Fruit fly (Drosophila melanogaster) whole organism, embryonic: Measurements from ENCODE around the gene KP78b.

Source experiments
- Ada2b ChIP-seq: fragments of 200-800 bp; sonication (Bioruptor generic); IDR thresholded peaks from 2 replicates; pipeline ENCODE4 v1.3.6; 2022; ENCODE audit warnings: missing biosample characterization, missing genetic modification characterization
- Asciz ChIP-seq: fragments of 200-800 bp; sonication (Bioruptor generic); optimal IDR thresholded peaks from 2 replicates; lab custom pipeline; 2017; ENCODE audit warnings: missing biosample characterization, mild to moderate bottlenecking, missing genetic modification characterization, missing genetic modification reagents
- CG11560 ChIP-seq: fragments of 200-800 bp; sonication (Bioruptor generic); IDR thresholded peaks from 3 replicates; pipeline ENCODE4 v1.3.6; 2022; ENCODE audit warnings: missing biosample characterization, missing genetic modification characterization
- CG12942 ChIP-seq: fragments of 200-800 bp; sonication (Bioruptor generic); optimal IDR thresholded peaks from 3 replicates; lab custom pipeline; 2016; ENCODE audit warnings: missing biosample characterization, missing genetic modification characterization
- CG13775 ChIP-seq: fragments of 200-800 bp; sonication (Bioruptor generic); optimal IDR thresholded peaks from 3 replicates; lab custom pipeline; 2017; ENCODE audit warnings: missing biosample characterization, mild to moderate bottlenecking, missing genetic modification characterization
- CG17359 ChIP-seq: fragments of 200-800 bp; sonication (Bioruptor generic); optimal IDR thresholded peaks from 3 replicates; lab custom pipeline; 2018; ENCODE audit warnings: missing biosample characterization, mild to moderate bottlenecking, missing genetic modification characterization, moderate library complexity
- CG17829 ChIP-seq: fragments of 200-800 bp; optimal IDR thresholded peaks from 2 replicates; lab custom pipeline; 2019; ENCODE audit warnings: missing biosample characterization, mild to moderate bottlenecking, missing genetic modification characterization, moderate library complexity
- CG17912 ChIP-seq: fragments of 200-800 bp; sonication (Bioruptor generic); optimal IDR thresholded peaks from 2 replicates; lab custom pipeline; 2018; ENCODE audit warnings: missing biosample characterization, mild to moderate bottlenecking, missing genetic modification characterization
- CG18619 ChIP-seq: fragments of 200-800 bp; sonication (Bioruptor generic); optimal IDR thresholded peaks from 3 replicates; lab custom pipeline; 2017; ENCODE audit warnings: missing biosample characterization, mild to moderate bottlenecking, missing genetic modification characterization
- CG2120 ChIP-seq: fragments of 200-800 bp; sonication (Bioruptor generic); optimal IDR thresholded peaks from 3 replicates; lab custom pipeline; 2016; ENCODE audit warnings: missing biosample characterization, missing genetic modification characterization
- CG30020 ChIP-seq: fragments of 200-800 bp; optimal IDR thresholded peaks from 2 replicates; lab custom pipeline; 2019; ENCODE audit warnings: missing biosample characterization, mild to moderate bottlenecking, missing genetic modification characterization, moderate library complexity
- CG31388 ChIP-seq: fragments of 200-800 bp; sonication (Bioruptor generic); optimal IDR thresholded peaks from 2 replicates; lab custom pipeline; 2016; ENCODE audit warnings: missing biosample characterization, missing genetic modification characterization
- CG33213 ChIP-seq: fragments of 200-800 bp; sonication (Bioruptor generic); optimal IDR thresholded peaks from 3 replicates; lab custom pipeline; 2016; ENCODE audit warnings: missing biosample characterization, missing genetic modification characterization
- CG3995 ChIP-seq: fragments of 200-800 bp; sonication (Bioruptor generic); optimal IDR thresholded peaks from 3 replicates; lab custom pipeline; 2016; ENCODE audit warnings: missing biosample characterization, missing genetic modification characterization
- CG42726 ChIP-seq: fragments of 200-800 bp; sonication (Bioruptor generic); IDR thresholded peaks from 2 replicates; pipeline ENCODE4 v1.3.6; 2022; ENCODE audit warnings: missing biosample characterization, missing genetic modification characterization; ENCODE audit not compliant: partially characterized antibody
- CG7556 ChIP-seq: fragments of 200-800 bp; sonication (Bioruptor generic); optimal IDR thresholded peaks from 2 replicates; lab custom pipeline; 2017; ENCODE audit warnings: missing biosample characterization, mild to moderate bottlenecking, missing genetic modification characterization
- CG7839 ChIP-seq: fragments of 200-800 bp; sonication (Bioruptor generic); optimal IDR thresholded peaks from 3 replicates; lab custom pipeline; 2018; ENCODE audit warnings: missing biosample characterization, mild to moderate bottlenecking, missing genetic modification characterization, moderate library complexity
- CG8765 ChIP-seq: fragments of 200-800 bp; sonication (Bioruptor generic); IDR thresholded peaks from 2 replicates; pipeline ENCODE4 v1.3.6; 2022; ENCODE audit warnings: missing biosample characterization, missing genetic modification characterization
- CrebB ChIP-seq: fragments of 200-800 bp; sonication (Bioruptor generic); optimal IDR thresholded peaks from 3 replicates; lab custom pipeline; 2018; ENCODE audit warnings: missing biosample characterization, mild to moderate bottlenecking, missing genetic modification characterization
- Dbx ChIP-seq: fragments of 200-800 bp; sonication (Bioruptor generic); IDR thresholded peaks from 3 replicates; pipeline ENCODE4 v1.3.6; 2022; ENCODE audit warnings: missing biosample characterization, missing genetic modification characterization
- Elba2 ChIP-seq: fragments of 200-800 bp; sonication (Bioruptor generic); optimal IDR thresholded peaks from 3 replicates; lab custom pipeline; 2016; ENCODE audit warnings: missing biosample characterization, missing genetic modification characterization
- Fer3 ChIP-seq: fragments of 200-800 bp; sonication (Bioruptor generic); optimal IDR thresholded peaks from 2 replicates; lab custom pipeline; 2018; ENCODE audit warnings: missing biosample characterization, mild to moderate bottlenecking, missing genetic modification characterization, moderate library complexity
- HLH54F ChIP-seq: fragments of 200-800 bp; sonication (Bioruptor generic); optimal IDR thresholded peaks from 3 replicates; lab custom pipeline; 2016; ENCODE audit warnings: missing biosample characterization, missing genetic modification characterization
- HmgZ ChIP-seq: fragments of 200-800 bp; sonication (Bioruptor generic); optimal IDR thresholded peaks from 2 replicates; lab custom pipeline; 2018; ENCODE audit warnings: missing biosample characterization, mild to moderate bottlenecking, missing genetic modification characterization
- Hmr ChIP-seq: fragments of 200-800 bp; sonication (Bioruptor generic); optimal IDR thresholded peaks from 3 replicates; lab custom pipeline; 2017; ENCODE audit warnings: mild to moderate bottlenecking, missing biosample characterization, missing genetic modification reagents, missing genetic modification characterization
- Hr78 ChIP-seq, 2 experiments: fragments of 200-800 bp in 1 of 2; fragments of >200 bp in 1 of 2; sonication (Bioruptor generic) in 1 of 2; optimal IDR thresholded peaks; 2 replicates each; lab custom pipeline; 2017 to 2019; ENCODE audit warnings: missing biosample characterization in 2 of 2, missing genetic modification characterization in 2 of 2, mild to moderate bottlenecking in 1 of 2, moderate library complexity in 1 of 2
- Med ChIP-seq: fragments of 200-800 bp; sonication (Bioruptor generic); peaks from one replicate; lab custom pipeline; 2016; ENCODE audit warnings: missing biosample characterization, missing genetic modification characterization, mild to moderate bottlenecking, inconsistent platforms, moderate library complexity
- NFAT ChIP-seq: fragments of 200-800 bp; sonication (Bioruptor generic); IDR thresholded peaks from 2 replicates; pipeline ENCODE4 v1.3.6; 2022; ENCODE audit warnings: missing biosample characterization, missing genetic modification characterization
- Sry-β ChIP-seq: fragments of 200-800 bp; sonication (Bioruptor generic); optimal IDR thresholded peaks from 2 replicates; lab custom pipeline; 2018; ENCODE audit warnings: missing biosample characterization, mild to moderate bottlenecking, missing genetic modification characterization, moderate library complexity
- ab ChIP-seq: fragments of 200-800 bp; sonication (Bioruptor generic); optimal IDR thresholded peaks from 2 replicates; lab custom pipeline; 2016; ENCODE audit warnings: missing biosample characterization, missing genetic modification characterization
- amos ChIP-seq: fragments of 200-800 bp; sonication (Bioruptor generic); IDR thresholded peaks from 2 replicates; pipeline ENCODE4 v1.3.6; 2022; ENCODE audit warnings: missing biosample characterization, missing genetic modification characterization; ENCODE audit not compliant: partially characterized antibody
- aop ChIP-seq: fragments of 200-800 bp; sonication (Bioruptor generic); IDR thresholded peaks from 2 replicates; pipeline ENCODE4 v1.3.6; 2022; ENCODE audit warnings: missing biosample characterization, missing genetic modification characterization
- ash1 ChIP-seq: fragments of 200-800 bp; sonication (Bioruptor generic); optimal IDR thresholded peaks from 2 replicates; lab custom pipeline; 2018; ENCODE audit warnings: missing biosample characterization, mild to moderate bottlenecking, missing genetic modification characterization
- bcd ChIP-seq: fragments of 200-800 bp; sonication (Bioruptor generic); optimal IDR thresholded peaks from 2 replicates; lab custom pipeline; 2017; ENCODE audit warnings: missing biosample characterization, mild to moderate bottlenecking, missing genetic modification characterization
- corto ChIP-seq: fragments of 200-800 bp; sonication (Bioruptor generic); optimal IDR thresholded peaks from 2 replicates; lab custom pipeline; 2016; ENCODE audit warnings: missing biosample characterization, mild to moderate bottlenecking, missing genetic modification characterization, moderate library complexity
- dysf ChIP-seq: fragments of 200-800 bp; sonication (Bioruptor generic); IDR thresholded peaks from 3 replicates; pipeline ENCODE4 v1.3.6; 2022; ENCODE audit warnings: missing biosample characterization, missing genetic modification characterization
- en ChIP-seq: fragments of 200-800 bp; sonication (Bioruptor generic); optimal IDR thresholded peaks from 2 replicates; lab custom pipeline; 2016; ENCODE audit warnings: missing biosample characterization, missing genetic modification characterization
- hkb ChIP-seq, 2 experiments: fragments of 200-800 bp in 1 of 2; fragments of >200 bp in 1 of 2; sonication (Bioruptor generic) in 1 of 2; IDR thresholded peaks in 1 of 2; optimal IDR thresholded peaks in 1 of 2; 2 replicates each; pipeline versions ENCODE4 v1.3.6 to Lab custom; 2017 to 2022; ENCODE audit warnings: missing biosample characterization in 1 of 2, missing genetic modification characterization in 1 of 2
- hth ChIP-seq: fragments of >200 bp; optimal IDR thresholded peaks from 2 replicates; lab custom pipeline; 2017; ENCODE audit warnings: inconsistent platforms
- jumu ChIP-seq: fragments of 200-800 bp; sonication (Bioruptor generic); optimal IDR thresholded peaks from 3 replicates; lab custom pipeline; 2016; ENCODE audit warnings: missing biosample characterization, missing genetic modification characterization
- mirr ChIP-seq: fragments of 200-800 bp; sonication (Bioruptor generic); optimal IDR thresholded peaks from 3 replicates; lab custom pipeline; 2018; ENCODE audit warnings: missing biosample characterization, mild to moderate bottlenecking, missing genetic modification characterization
- nmo ChIP-seq: fragments of 200-800 bp; sonication (Bioruptor generic); optimal IDR thresholded peaks from 2 replicates; lab custom pipeline; 2018; ENCODE audit warnings: missing biosample characterization, mild to moderate bottlenecking, missing genetic modification characterization, moderate library complexity
- rib ChIP-seq: fragments of 200-800 bp; sonication (Bioruptor generic); IDR thresholded peaks from 2 replicates; pipeline ENCODE4 v1.3.6; 2022; ENCODE audit warnings: missing biosample characterization, missing genetic modification characterization
- row ChIP-seq: fragments of 200-800 bp; sonication (Bioruptor generic); IDR thresholded peaks from 3 replicates; pipeline ENCODE4 v1.3.6; 2022; ENCODE audit warnings: missing biosample characterization, missing genetic modification characterization
- slbo ChIP-seq: fragments of 200-800 bp; sonication (Bioruptor generic); IDR thresholded peaks from 2 replicates; pipeline ENCODE4 v1.3.6; 2022; ENCODE audit warnings: missing biosample characterization, missing genetic modification characterization
- stwl ChIP-seq: fragments of 200-800 bp; sonication (Bioruptor generic); optimal IDR thresholded peaks from 3 replicates; lab custom pipeline; 2018; ENCODE audit warnings: missing biosample characterization, mild to moderate bottlenecking, missing genetic modification characterization, moderate library complexity
- usp ChIP-seq: fragments of >200 bp; optimal IDR thresholded peaks from 2 replicates; lab custom pipeline; 2017; ENCODE audit warnings: missing biosample characterization, missing genetic modification characterization
- vnd ChIP-seq: fragments of 200-800 bp; sonication (Bioruptor generic); IDR thresholded peaks from 3 replicates; pipeline ENCODE4 v1.3.6; 2022; ENCODE audit warnings: missing biosample characterization, missing genetic modification characterization; ENCODE audit not compliant: partially characterized antibody
- vvl ChIP-seq: fragments of 200-800 bp; sonication (Bioruptor generic); IDR thresholded peaks from 2 replicates; pipeline ENCODE4 v1.3.6; 2022; ENCODE audit warnings: missing biosample characterization, missing genetic modification characterization
- zen2 ChIP-seq: fragments of 200-800 bp; sonication (Bioruptor generic); IDR thresholded peaks from 3 replicates; pipeline ENCODE4 v1.3.6; 2022; ENCODE audit warnings: missing biosample characterization, missing genetic modification characterization; ENCODE audit not compliant: partially characterized antibody
- zf30C ChIP-seq: fragments of 200-800 bp; sonication (Bioruptor generic); optimal IDR thresholded peaks from 3 replicates; lab custom pipeline; 2018; ENCODE audit warnings: missing biosample characterization, mild to moderate bottlenecking, missing genetic modification characterization

Gene KP78b

DNA sequence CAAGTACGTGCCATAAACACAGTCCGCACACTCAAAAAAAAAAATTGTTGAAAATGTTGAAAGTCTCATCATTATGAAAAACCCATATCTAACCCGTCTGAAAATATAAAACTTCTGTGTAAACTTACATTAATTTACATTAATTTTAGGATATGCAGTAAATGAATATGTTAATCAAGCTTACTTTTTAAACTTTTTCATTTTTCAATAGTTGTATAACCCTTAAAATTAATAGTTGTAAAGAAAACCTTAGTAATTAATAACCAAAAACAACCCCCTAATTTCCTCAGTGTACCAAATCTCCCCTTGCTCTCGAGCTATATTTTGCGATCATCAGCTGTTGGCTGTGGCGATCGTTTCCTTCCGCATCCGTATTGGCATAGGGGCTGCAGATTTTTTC, 15.8 kb upstream of the KP78b start (continued):
- TF ChIP-seq bcd (GFP tag; lab: Kevin White, UChicago) (peak; percentile 21), CG17359 (tag; lab: Kevin White, UChicago) (no peak), row (GFP tag; lab: Robert Waterston, UW) (peak; percentile 53; the same call in 2 of the 3 replicates), hkb (optimal IDR thresholded peaks at IDR 0.05; lab: Kevin White, UChicago) (no peak), hkb (GFP tag; IDR thresholded peaks at IDR 0.05; lab: Robert Waterston, UW) (no peak), Sry-β (GFP tag; lab: Kevin White, UChicago) (no peak), CG33213 (GFP tag; lab: Kevin White, UChicago) (no peak), Med (GFP tag; lab: Kevin White, UChicago) (peak; percentile 53), CG18619 (GFP tag; lab: Kevin White, UChicago) (no peak), Elba2 (GFP tag; lab: Kevin White, UChicago) (peak; percentile 27), CG17829 (peak; percentile 79), CG2120 (no peak), HmgZ (tag; lab: Kevin White, UChicago) (no peak), CG3995 (GFP tag; lab: Kevin White, UChicago) (no peak), CG12942 (no peak), zen2 (GFP tag; lab: Robert Waterston, UW) (no peak), usp (GFP tag; lab: Kevin White, UChicago) (no peak), CG30020 (tag; lab: Kevin White, UChicago) (no peak), rib (no peak), nmo (GFP tag; lab: Kevin White, UChicago) (peak; percentile 76), aop (GFP tag; lab: Robert Waterston, UW) (no peak), CrebB (tag; lab: Kevin White, UChicago) (no peak), Fer3 (no peak), NFAT (GFP tag; lab: Robert Waterston, UW) (no peak), Hmr (GFP tag; lab: Kevin White, UChicago) (no peak), dysf (no peak), Ada2b (no peak), vvl (GFP tag; lab: Robert Waterston, UW) (0 out of 2 replicates have a peak, but pooled peaks have one; percentile 13), Asciz (no peak), CG7556 (GFP tag; lab: Kevin White, UChicago) (peak; percentile 57), stwl (tag; lab: Kevin White, UChicago) (no peak), CG8765 (peak; percentile 68; the same call in 1 of the 2 replicates), ab (no peak), vnd (GFP tag; lab: Robert Waterston, UW) (no peak), CG31388 (GFP tag; lab: Kevin White, UChicago) (no peak), CG17912 (no peak), CG13775 (GFP tag; lab: Kevin White, UChicago) (peak; percentile 44), slbo (GFP tag; lab: Robert Waterston, UW) (no peak), HLH54F (GFP tag; lab: Kevin White, UChicago) (no peak), CG42726 (GFP tag; lab: Robert Waterston, UW) (no peak), en (GFP tag; lab: Kevin White, UChicago) (no peak), mirr (GFP tag; lab: Kevin White, UChicago) (no peak), Hr78 (GFP tag; optimal IDR thresholded peaks at IDR 0.05; lab: Kevin White, UChicago) (no peak), Dbx (GFP tag; lab: Robert Waterston, UW) (no peak), jumu (GFP tag; lab: Kevin White, UChicago) (no peak), corto (GFP tag; lab: Kevin White, UChicago) (no peak), zf30C (GFP tag; lab: Kevin White, UChicago) (peak; percentile 73), CG7839 (tag; lab: Kevin White, UChicago) (no peak), CG11560 (tag; lab: Robert Waterston, UW) (no peak), amos (GFP tag; lab: Robert Waterston, UW) (no peak), ash1 (GFP tag; lab: Kevin White, UChicago) (no peak), hth (lab: Kevin White, UChicago) (no peak)
